Worm (Caenorhabditis elegans) whole organism, L3 larva: ENCODE results near the gene srj-7.

Experiments
- R02D3.7 ChIP-seq: fragments of 150-350 bp; optimal IDR thresholded peaks from 2 replicates; lab custom pipeline; 2014; ENCODE audit warnings: missing biosample characterization, missing genetic modification characterization
- ZK546.5 ChIP-seq: sonication (generic microtip); optimal IDR thresholded peaks from 2 replicates; lab custom pipeline; 2017; ENCODE audit warnings: missing biosample characterization, missing genetic modification characterization
- aly-2 ChIP-seq: fragments of 150-350 bp; optimal IDR thresholded peaks from 2 replicates; lab custom pipeline; 2014; ENCODE audit warnings: missing biosample characterization, missing genetic modification characterization
- ama-1 ChIP-seq: fragments of 150-350 bp; optimal IDR thresholded peaks from 2 replicates; lab custom pipeline; 2018
- ceh-28 ChIP-seq: fragments of 150-350 bp; optimal IDR thresholded peaks from 2 replicates; lab custom pipeline; 2014; ENCODE audit warnings: missing biosample characterization, missing genetic modification reagents, missing genetic modification characterization
- daf-12 ChIP-seq: fragments of 150-350 bp; optimal IDR thresholded peaks from 2 replicates; lab custom pipeline; 2014; ENCODE audit warnings: missing biosample characterization, missing genetic modification reagents, missing genetic modification characterization
- egl-27 ChIP-seq: sonication (generic microtip); optimal IDR thresholded peaks from 4 replicates; lab custom pipeline; 2017; ENCODE audit warnings: missing biosample characterization, missing genetic modification reagents, missing genetic modification characterization
- egl-5 ChIP-seq: fragments of 150-350 bp; optimal IDR thresholded peaks from 2 replicates; lab custom pipeline; 2017; ENCODE audit warnings: missing biosample characterization, missing genetic modification reagents, missing genetic modification characterization, inconsistent platforms
- elt-1 ChIP-seq: fragments of 150-350 bp; optimal IDR thresholded peaks from 2 replicates; lab custom pipeline; 2014; ENCODE audit warnings: missing biosample characterization, missing genetic modification characterization
- elt-2 ChIP-seq: sonication (generic microtip); optimal IDR thresholded peaks from 2 replicates; lab custom pipeline; 2016; ENCODE audit warnings: missing genetic modification reagents, mild to moderate bottlenecking, missing genetic modification characterization, missing compliant biosample characterization
- elt-3 ChIP-seq, 3 experiments: fragments of 150-350 bp in 1 of 3; sonication (generic microtip) in 2 of 3; optimal IDR thresholded peaks; 2 replicates in 2 of 3; 4 replicates in 1 of 3; lab custom pipeline; 2014 to 2017; ENCODE audit warnings: missing biosample characterization in 3 of 3, missing genetic modification characterization in 3 of 3
- eor-1 ChIP-seq, 2 experiments: fragments of 150-350 bp; optimal IDR thresholded peaks; 2 replicates each; lab custom pipeline; 2014 to 2018; ENCODE audit warnings: missing biosample characterization in 2 of 2, missing genetic modification characterization in 2 of 2
- fkh-10 ChIP-seq: sonication (generic microtip); optimal IDR thresholded peaks from 2 replicates; lab custom pipeline; 2017; ENCODE audit warnings: missing biosample characterization, missing genetic modification reagents, missing genetic modification characterization
- fkh-2 ChIP-seq: fragments of 150-350 bp; optimal IDR thresholded peaks from 2 replicates; lab custom pipeline; 2014; ENCODE audit warnings: missing biosample characterization, missing genetic modification reagents, missing genetic modification characterization
- fos-1 ChIP-seq: fragments of 150-350 bp; optimal IDR thresholded peaks from 2 replicates; lab custom pipeline; 2014; ENCODE audit warnings: missing biosample characterization, missing genetic modification characterization
- hmg-11 ChIP-seq: sonication (generic microtip); optimal IDR thresholded peaks from 2 replicates; lab custom pipeline; 2016; ENCODE audit warnings: missing genetic modification characterization, missing compliant biosample characterization
- lin-15B ChIP-seq: fragments of 150-350 bp; optimal IDR thresholded peaks from 2 replicates; lab custom pipeline; 2014; ENCODE audit warnings: missing biosample characterization, missing genetic modification characterization
- lin-39 ChIP-seq: fragments of 150-350 bp; optimal IDR thresholded peaks from 2 replicates; lab custom pipeline; 2018; ENCODE audit warnings: missing biosample characterization, missing genetic modification reagents, missing genetic modification characterization
- mdl-1 ChIP-seq: fragments of 150-350 bp; optimal IDR thresholded peaks from 2 replicates; lab custom pipeline; 2014; ENCODE audit warnings: missing biosample characterization, missing genetic modification characterization
- mml-1 ChIP-seq: fragments of 150-350 bp; sonication (generic microtip); optimal IDR thresholded peaks from 3 replicates; lab custom pipeline; 2014; ENCODE audit warnings: missing biosample characterization, missing genetic modification characterization
- nfya-1 ChIP-seq: sonication (generic microtip); optimal IDR thresholded peaks from 2 replicates; lab custom pipeline; 2017; ENCODE audit warnings: missing genetic modification characterization, mild to moderate bottlenecking, missing compliant biosample characterization, antibody characterized with exemption, moderate library complexity; ENCODE audit not compliant: insufficient read depth
- nhr-11 ChIP-seq: fragments of 150-350 bp; optimal IDR thresholded peaks from 2 replicates; lab custom pipeline; 2014; ENCODE audit warnings: missing biosample characterization, missing genetic modification characterization
- nhr-12 ChIP-seq: fragments of 150-350 bp; optimal IDR thresholded peaks from 2 replicates; lab custom pipeline; 2014; ENCODE audit warnings: missing biosample characterization, missing genetic modification characterization
- nhr-23 ChIP-seq: fragments of 150-350 bp; optimal IDR thresholded peaks from 2 replicates; lab custom pipeline; 2014; ENCODE audit warnings: missing biosample characterization, missing genetic modification reagents, missing genetic modification characterization
- nhr-25 ChIP-seq: sonication (generic microtip); optimal IDR thresholded peaks from 2 replicates; lab custom pipeline; 2017; ENCODE audit warnings: missing biosample characterization, missing genetic modification characterization
- nhr-28 ChIP-seq: fragments of 150-350 bp; optimal IDR thresholded peaks from 2 replicates; lab custom pipeline; 2014; ENCODE audit warnings: missing biosample characterization, missing genetic modification characterization
- nhr-43 ChIP-seq: sonication (generic microtip); optimal IDR thresholded peaks from 2 replicates; lab custom pipeline; 2016; ENCODE audit warnings: mild to moderate bottlenecking, missing genetic modification characterization, missing compliant biosample characterization; ENCODE audit not compliant: poor library complexity, severe bottlenecking
- nhr-76 ChIP-seq: fragments of 150-350 bp; sonication (generic microtip); optimal IDR thresholded peaks from 5 replicates; lab custom pipeline; 2014; ENCODE audit warnings: missing biosample characterization, missing genetic modification characterization
- nhr-77 ChIP-seq: fragments of 150-350 bp; optimal IDR thresholded peaks from 2 replicates; lab custom pipeline; 2014; ENCODE audit warnings: missing biosample characterization, missing genetic modification characterization
- pha-4 ChIP-seq: fragments of 150-350 bp; optimal IDR thresholded peaks from 2 replicates; lab custom pipeline; 2014; ENCODE audit warnings: missing biosample characterization, missing genetic modification reagents, missing genetic modification characterization
- pqm-1 ChIP-seq: fragments of 150-350 bp; optimal IDR thresholded peaks from 2 replicates; lab custom pipeline; 2017; ENCODE audit warnings: missing biosample characterization, missing genetic modification characterization, inconsistent platforms
- sea-2 ChIP-seq: fragments of 150-350 bp; sonication (generic microtip); optimal IDR thresholded peaks from 4 replicates; lab custom pipeline; 2014; ENCODE audit warnings: missing biosample characterization, missing genetic modification reagents, missing genetic modification characterization
- skn-1 ChIP-seq: fragments of 150-350 bp; optimal IDR thresholded peaks from 2 replicates; lab custom pipeline; 2014; ENCODE audit warnings: missing biosample characterization, missing genetic modification characterization
- snpc-4 ChIP-seq: fragments of 150-350 bp; optimal IDR thresholded peaks from 2 replicates; lab custom pipeline; 2014; ENCODE audit warnings: missing biosample characterization, missing genetic modification characterization
- tbx-2 ChIP-seq: sonication (generic microtip); optimal IDR thresholded peaks from 2 replicates; lab custom pipeline; 2016; ENCODE audit warnings: mild to moderate bottlenecking, missing genetic modification characterization, missing compliant biosample characterization
- unc-39 ChIP-seq: sonication (generic microtip); optimal IDR thresholded peaks from 4 replicates; lab custom pipeline; 2017; ENCODE audit warnings: missing biosample characterization, missing genetic modification characterization
- unc-62 ChIP-seq: fragments of 150-350 bp; sonication (generic microtip); optimal IDR thresholded peaks from 4 replicates; lab custom pipeline; 2014; ENCODE audit warnings: missing biosample characterization, missing genetic modification reagents, missing genetic modification characterization
- ztf-11 ChIP-seq: fragments of 150-350 bp; optimal IDR thresholded peaks from 2 replicates; lab custom pipeline; 2014; ENCODE audit warnings: missing biosample characterization, missing genetic modification characterization
- ztf-4 ChIP-seq: fragments of 150-350 bp; optimal IDR thresholded peaks from 2 replicates; lab custom pipeline; 2014; ENCODE audit warnings: missing biosample characterization, missing genetic modification characterization

The srj-7 gene

ce11 chrV:3256051-3256450, 11.2 kb downstream of the srj-7 start, which contains the start of gene srt-63:
TSS of gene srt-63 (minus strand) at chrV:3256151.
- no peak for TF ChIP-seq ama-1 (lab: Kevin White, UChicago)
- TF ChIP-seq, all 47 proteins: peak for 0

ce11 chrV:3256809-3257208, 12.0 kb downstream of the srj-7 start:
- no peak for TF ChIP-seq eor-1 (tag; optimal IDR thresholded peaks at IDR 0.05; lab: Kevin White, UChicago)
- no peak for TF ChIP-seq elt-2 (tag; lab: Kevin White, UChicago)
- no peak for TF ChIP-seq daf-12
- no peak for TF ChIP-seq nhr-11 (tag; lab: Kevin White, UChicago)
- no peak for TF ChIP-seq nhr-76
- no peak for TF ChIP-seq skn-1
- TF ChIP-seq sea-2 (GFP tag; lab: Kevin White, UChicago): no peak
- no peak for TF ChIP-seq nhr-12 (tag; lab: Kevin White, UChicago)
- TF ChIP-seq ceh-28 (tag; lab: Kevin White, UChicago): no peak
- no peak for TF ChIP-seq lin-15B
- no peak for TF ChIP-seq fkh-2 (tag; lab: Kevin White, UChicago)
- no peak for TF ChIP-seq unc-39 (tag; lab: Kevin White, UChicago)
- TF ChIP-seq mdl-1 (tag; lab: Kevin White, UChicago): no peak
- no peak for TF ChIP-seq nhr-77 (tag; lab: Kevin White, UChicago)
- TF ChIP-seq pqm-1 (tag; lab: Kevin White, UChicago): no peak
- TF ChIP-seq elt-3 (tag; optimal IDR thresholded peaks at IDR 0.05; lab: Kevin White, UChicago): no peak
- no peak for TF ChIP-seq ztf-11 (tag; lab: Kevin White, UChicago)
- TF ChIP-seq lin-39 (tag; lab: Kevin White, UChicago): no peak

- TF ChIP-seq nhr-28 (tag; lab: Kevin White, UChicago): no peak
- no peak for TF ChIP-seq eor-1 (tag; optimal IDR thresholded peaks at IDR 0.05; lab: Kevin White, UChicago)
- TF ChIP-seq nhr-11 (tag; lab: Kevin White, UChicago): no peak
- TF ChIP-seq skn-1: no peak
- no peak for TF ChIP-seq nfya-1 (tag; lab: Kevin White, UChicago)
- no peak for TF ChIP-seq nhr-43 (tag; lab: Kevin White, UChicago)
- TF ChIP-seq elt-2 (tag; lab: Kevin White, UChicago): no peak
- no peak for TF ChIP-seq nhr-76
- no peak for TF ChIP-seq fos-1 (tag; lab: Kevin White, UChicago)
- no peak for TF ChIP-seq elt-1
- no peak for TF ChIP-seq hmg-11 (tag; lab: Kevin White, UChicago)
- no peak for TF ChIP-seq aly-2 (tag; lab: Kevin White, UChicago)
- no peak for TF ChIP-seq mml-1
- TF ChIP-seq fkh-2 (tag; lab: Kevin White, UChicago): no peak
- no peak for TF ChIP-seq unc-62
- no peak for TF ChIP-seq lin-15B
- TF ChIP-seq snpc-4 (tag; lab: Kevin White, UChicago): no peak
- TF ChIP-seq tbx-2: no peak
- no peak for TF ChIP-seq fkh-10 (GFP tag; lab: Kevin White, UChicago)
Measured at ce11 chrV:3257277-3257676, 12.5 kb downstream of the srj-7 start, which contains the start of gene T28A11.22. TSS of gene T28A11.22 (plus strand) at chrV:3257577.

ce11 chrV:3259168-3259622, 14.4 kb downstream of the srj-7 start, which contains the start of gene T28A11.16:
TSS of gene T28A11.16 (minus strand) at chrV:3259218.
- no peak for TF ChIP-seq nhr-25
- no peak for TF ChIP-seq ama-1 (lab: Kevin White, UChicago)
- no peak for TF ChIP-seq nfya-1 (tag; lab: Kevin White, UChicago)
- no peak for TF ChIP-seq skn-1
- no peak for TF ChIP-seq egl-27 (tag; lab: Kevin White, UChicago)
- no peak for TF ChIP-seq nhr-23 (tag; lab: Kevin White, UChicago)
- no peak for TF ChIP-seq snpc-4 (tag; lab: Kevin White, UChicago)
- no peak for TF ChIP-seq R02D3.7
- no peak for TF ChIP-seq ztf-4 (tag; lab: Kevin White, UChicago)
- no peak for TF ChIP-seq pha-4 (tag; lab: Kevin White, UChicago)
- no peak for TF ChIP-seq unc-39 (tag; lab: Kevin White, UChicago)
- no peak for TF ChIP-seq nhr-43 (tag; lab: Kevin White, UChicago)
- no peak for TF ChIP-seq egl-5 (tag; lab: Kevin White, UChicago)
- no peak for TF ChIP-seq ZK546.5 (tag; lab: Kevin White, UChicago)
